Fruit fly (Drosophila melanogaster) whole organism, prepupa: ENCODE measurements around the gene CG32944.

Experiments used
- CG10631 ChIP-seq: fragments of 200-800 bp; sonication (Bioruptor generic); optimal IDR thresholded peaks from 2 replicates; lab custom pipeline; 2016; ENCODE audit warnings: missing biosample characterization, missing genetic modification characterization
- CG11294 ChIP-seq: fragments of 200-800 bp; sonication (Bioruptor generic); IDR thresholded peaks from 2 replicates; pipeline ENCODE4 v1.3.6; 2022; ENCODE audit warnings: missing biosample characterization, missing genetic modification characterization
- CG1621 ChIP-seq: fragments of 200-800 bp; sonication (Bioruptor generic); optimal IDR thresholded peaks from 3 replicates; lab custom pipeline; 2018; ENCODE audit warnings: missing biosample characterization, mild to moderate bottlenecking, missing genetic modification characterization
- CG16779 ChIP-seq: fragments of 200-800 bp; sonication (Bioruptor generic); optimal IDR thresholded peaks from 3 replicates; lab custom pipeline; 2017; ENCODE audit warnings: missing biosample characterization, mild to moderate bottlenecking, missing genetic modification characterization
- CG3032 ChIP-seq: fragments of 200-800 bp; optimal IDR thresholded peaks from 2 replicates; lab custom pipeline; 2019; ENCODE audit warnings: missing biosample characterization, mild to moderate bottlenecking, missing genetic modification characterization, moderate library complexity
- CG34406 ChIP-seq: fragments of 200-800 bp; sonication (Bioruptor generic); optimal IDR thresholded peaks from 3 replicates; lab custom pipeline; 2016; ENCODE audit warnings: missing biosample characterization, missing genetic modification characterization
- CG3919 ChIP-seq: fragments of 200-800 bp; sonication (Bioruptor generic); optimal IDR thresholded peaks from 3 replicates; lab custom pipeline; 2016; ENCODE audit warnings: missing biosample characterization, missing genetic modification characterization
- CG4318 ChIP-seq: fragments of 200-800 bp; sonication (Bioruptor generic); optimal IDR thresholded peaks from 3 replicates; lab custom pipeline; 2017; ENCODE audit warnings: missing biosample characterization, mild to moderate bottlenecking, missing genetic modification characterization
- CG6163 ChIP-seq: fragments of 200-800 bp; sonication (Bioruptor generic); IDR thresholded peaks from 3 replicates; pipeline ENCODE4 v1.3.6; 2022; ENCODE audit warnings: missing biosample characterization, missing genetic modification characterization
- CG6276 ChIP-seq: fragments of 200-800 bp; sonication (Bioruptor generic); optimal IDR thresholded peaks from 2 replicates; lab custom pipeline; 2017; ENCODE audit warnings: missing biosample characterization, mild to moderate bottlenecking, missing genetic modification characterization
- CG6792 ChIP-seq: fragments of 200-800 bp; sonication (Bioruptor generic); optimal IDR thresholded peaks from 3 replicates; lab custom pipeline; 2016; ENCODE audit warnings: missing biosample characterization, missing genetic modification characterization
- CG6808 ChIP-seq: fragments of 200-800 bp; sonication (Bioruptor generic); optimal IDR thresholded peaks from 3 replicates; lab custom pipeline; 2017; ENCODE audit warnings: missing biosample characterization, missing genetic modification characterization, mild to moderate bottlenecking, moderate library complexity, missing genetic modification reagents
- CG8119 ChIP-seq: fragments of 200-800 bp; sonication (Bioruptor generic); IDR thresholded peaks from 3 replicates; pipeline ENCODE4 v1.3.6; 2022; ENCODE audit warnings: missing biosample characterization, missing genetic modification characterization
- CG8319 ChIP-seq: fragments of 200-800 bp; sonication (Bioruptor generic); optimal IDR thresholded peaks from 3 replicates; lab custom pipeline; 2016; ENCODE audit warnings: missing biosample characterization, missing genetic modification characterization
- CG8632 ChIP-seq: fragments of 200-800 bp; sonication (Bioruptor generic); optimal IDR thresholded peaks from 3 replicates; lab custom pipeline; 2016; ENCODE audit warnings: missing biosample characterization, missing genetic modification characterization
- CG9139 ChIP-seq: fragments of 200-800 bp; sonication (Bioruptor generic); optimal IDR thresholded peaks from 3 replicates; lab custom pipeline; 2017; ENCODE audit warnings: missing biosample characterization, mild to moderate bottlenecking, missing genetic modification characterization
- Eip78C ChIP-seq: fragments of 200-800 bp; sonication (Bioruptor generic); peaks from one replicate; lab custom pipeline; 2016; ENCODE audit warnings: missing biosample characterization, missing genetic modification characterization
- Eip93F ChIP-seq: fragments of 200-800 bp; sonication (Bioruptor generic); optimal IDR thresholded peaks from 2 replicates; lab custom pipeline; 2016; ENCODE audit warnings: missing biosample characterization, mild to moderate bottlenecking, missing genetic modification characterization
- Ets21C ChIP-seq: fragments of 200-800 bp; sonication (Bioruptor generic); optimal IDR thresholded peaks from 3 replicates; lab custom pipeline; 2016; ENCODE audit warnings: missing biosample characterization, missing genetic modification characterization
- Hr38 ChIP-seq: sonication (Bioruptor generic); optimal IDR thresholded peaks from 2 replicates; lab custom pipeline; 2016; ENCODE audit warnings: missing biosample characterization, missing genetic modification characterization
- Lpt ChIP-seq: fragments of 200-800 bp; sonication (Bioruptor generic); optimal IDR thresholded peaks from 3 replicates; lab custom pipeline; 2016; ENCODE audit warnings: missing biosample characterization, missing genetic modification characterization
- Met ChIP-seq: fragments of 200-800 bp; sonication (Bioruptor generic); optimal IDR thresholded peaks from 3 replicates; lab custom pipeline; 2016; ENCODE audit warnings: missing biosample characterization, missing genetic modification characterization
- OdsH ChIP-seq: fragments of 200-800 bp; sonication (Bioruptor generic); optimal IDR thresholded peaks from 3 replicates; lab custom pipeline; 2016; ENCODE audit warnings: missing biosample characterization, missing genetic modification characterization
- Smox ChIP-seq: fragments of 200-800 bp; sonication (Bioruptor generic); optimal IDR thresholded peaks from 3 replicates; lab custom pipeline; 2016; ENCODE audit warnings: missing biosample characterization, missing genetic modification characterization
- Sox102F ChIP-seq: fragments of 200-800 bp; sonication (Bioruptor generic); optimal IDR thresholded peaks from 2 replicates; lab custom pipeline; 2016; ENCODE audit warnings: missing biosample characterization, mild to moderate bottlenecking, missing genetic modification characterization
- achi ChIP-seq: fragments of 200-800 bp; sonication (Bioruptor generic); optimal IDR thresholded peaks from 3 replicates; lab custom pipeline; 2016; ENCODE audit warnings: missing biosample characterization, missing genetic modification characterization
- acj6 ChIP-seq: fragments of 200-800 bp; sonication (Bioruptor generic); optimal IDR thresholded peaks from 3 replicates; lab custom pipeline; 2016; ENCODE audit warnings: missing biosample characterization, missing genetic modification characterization
- cyc ChIP-seq: fragments of 200-800 bp; sonication (Bioruptor generic); optimal IDR thresholded peaks from 3 replicates; lab custom pipeline; 2016; ENCODE audit warnings: missing biosample characterization, missing genetic modification characterization
- dac ChIP-seq: fragments of 200-800 bp; sonication (Bioruptor generic); optimal IDR thresholded peaks from 2 replicates; lab custom pipeline; 2017; ENCODE audit warnings: missing biosample characterization, mild to moderate bottlenecking, missing genetic modification characterization
- dsx ChIP-seq: fragments of 200-800 bp; optimal IDR thresholded peaks from 3 replicates; lab custom pipeline; 2019; ENCODE audit warnings: missing biosample characterization, mild to moderate bottlenecking, missing genetic modification characterization, moderate library complexity; ENCODE audit not compliant: poor library complexity, severe bottlenecking
- eg ChIP-seq: fragments of 200-800 bp; sonication (Bioruptor generic); IDR thresholded peaks from 3 replicates; pipeline ENCODE4 v1.3.6; 2022; ENCODE audit warnings: missing biosample characterization, missing genetic modification characterization
- esn ChIP-seq: fragments of 200-800 bp; sonication (Bioruptor generic); optimal IDR thresholded peaks from 2 replicates; lab custom pipeline; 2016; ENCODE audit warnings: missing biosample characterization, mild to moderate bottlenecking, missing genetic modification characterization, moderate library complexity
- fd59A ChIP-seq: fragments of 200-800 bp; sonication (Bioruptor generic); optimal IDR thresholded peaks from 2 replicates; lab custom pipeline; 2017; ENCODE audit warnings: missing biosample characterization, mild to moderate bottlenecking, missing genetic modification characterization, missing genetic modification reagents
- fkh ChIP-seq: fragments of 200-800 bp; sonication (Bioruptor generic); optimal IDR thresholded peaks from 3 replicates; lab custom pipeline; 2017; ENCODE audit warnings: missing biosample characterization, mild to moderate bottlenecking, missing genetic modification characterization, moderate library complexity
- lz ChIP-seq: fragments of 200-800 bp; sonication (Bioruptor generic); optimal IDR thresholded peaks from 3 replicates; lab custom pipeline; 2016; ENCODE audit warnings: missing biosample characterization, missing genetic modification characterization
- net ChIP-seq: fragments of 200-800 bp; sonication (Bioruptor generic); optimal IDR thresholded peaks from 3 replicates; lab custom pipeline; 2016; ENCODE audit warnings: missing biosample characterization, missing genetic modification characterization
- salr ChIP-seq, 2 experiments: fragments of 200-800 bp; sonication (Bioruptor generic); optimal IDR thresholded peaks; 3 replicates each; lab custom pipeline; 2016 to 2018; ENCODE audit warnings: missing biosample characterization in 2 of 2, missing genetic modification characterization in 2 of 2, mild to moderate bottlenecking in 1 of 2
- ss ChIP-seq, 2 experiments: fragments of 200-800 bp; sonication (Bioruptor generic); optimal IDR thresholded peaks; 2 replicates in 1 of 2; 3 replicates in 1 of 2; lab custom pipeline; 2017 to 2018; ENCODE audit warnings: mild to moderate bottlenecking in 2 of 2, missing biosample characterization in 2 of 2, missing genetic modification characterization in 2 of 2, moderate library complexity in 1 of 2
- svp ChIP-seq: fragments of 200-800 bp; sonication (Bioruptor generic); peaks from one replicate; lab custom pipeline; 2016; ENCODE audit warnings: missing biosample characterization, missing genetic modification characterization
- topi ChIP-seq: fragments of 200-800 bp; sonication (Bioruptor generic); optimal IDR thresholded peaks from 3 replicates; lab custom pipeline; 2016; ENCODE audit warnings: missing biosample characterization, missing genetic modification characterization
- vri ChIP-seq: fragments of 200-800 bp; sonication (Bioruptor generic); optimal IDR thresholded peaks from 3 replicates; lab custom pipeline; 2016; ENCODE audit warnings: missing biosample characterization, mild to moderate bottlenecking, missing genetic modification characterization

Gene CG32944

dm6 chr3R:4403706-4404392 is 15.5 kb downstream of the CG32944 start (continued):
- peak; percentile 26 for TF ChIP-seq CG6276 (GFP tag; lab: Kevin White, UChicago)
- TF ChIP-seq Smox, result peak; percentile 47
- no peak for TF ChIP-seq CG11294
- no peak for TF ChIP-seq Lpt
- TF ChIP-seq fd59A (GFP tag; lab: Kevin White, UChicago), result no peak
- no peak for TF ChIP-seq CG8632 (GFP tag; lab: Kevin White, UChicago)
- TF ChIP-seq Ets21C (GFP tag; lab: Kevin White, UChicago), result peak; percentile 45
- peak; percentile 35 for TF ChIP-seq CG34406 (GFP tag; lab: Kevin White, UChicago)
- TF ChIP-seq ss (GFP tag; optimal IDR thresholded peaks at IDR 0.05; lab: Kevin White, UChicago), result peak; percentile 29 to 36
- TF ChIP-seq CG8319 (GFP tag; lab: Kevin White, UChicago), result no peak
- no peak for TF ChIP-seq CG1621 (tag; lab: Kevin White, UChicago)
- no peak for TF ChIP-seq CG4318 (GFP tag; lab: Kevin White, UChicago)
- peak; percentile 49 for TF ChIP-seq CG6792
- TF ChIP-seq dsx, result peak; percentile 32
- TF ChIP-seq cyc (GFP tag; lab: Kevin White, UChicago), result peak; percentile 43
- no peak for TF ChIP-seq CG16779 (tag; lab: Kevin White, UChicago)
- peak; percentile 28 for TF ChIP-seq lz

dm6 chr3R:4402884-4403705 is 16.3 kb downstream of the CG32944 start, which contains the start of gene lost:
Gene lost (plus strand): TSS chr3R:4403076.
- TF ChIP-seq CG8632 (GFP tag; lab: Kevin White, UChicago), result no peak
- TF ChIP-seq Met, result peak; percentile 26
- peak; percentile 49 for TF ChIP-seq dsx
- peak; percentile 51; the same call in 1 of the 3 replicates for TF ChIP-seq eg (GFP tag; lab: Robert Waterston, UW)
- TF ChIP-seq CG10631 (GFP tag; lab: Kevin White, UChicago), result peak; percentile 21
- no peak for TF ChIP-seq acj6
- peak; percentile 17 for TF ChIP-seq esn (GFP tag; lab: Kevin White, UChicago)
- 0 out of 3 replicates have a peak, but pooled peaks have one; percentile 27 for TF ChIP-seq CG8119 (GFP tag; lab: Robert Waterston, UW)
- no peak for TF ChIP-seq CG6808
- peak; percentile 92 for TF ChIP-seq svp
- peak; percentile 7 for TF ChIP-seq CG9139
- TF ChIP-seq CG16779 (tag; lab: Kevin White, UChicago), result peak; percentile 7
- peak; percentile 27 for TF ChIP-seq CG1621 (tag; lab: Kevin White, UChicago)
- peak; percentile 22 for TF ChIP-seq topi (GFP tag; lab: Kevin White, UChicago)
- peak; percentile 99 for TF ChIP-seq achi
- TF ChIP-seq fkh (GFP tag; lab: Kevin White, UChicago), result peak; percentile 64
- no peak for TF ChIP-seq Hr38
- peak; percentile 15 for TF ChIP-seq Eip93F
- TF ChIP-seq vri (GFP tag; lab: Kevin White, UChicago), result peak; percentile 8
- TF ChIP-seq lz, result peak; percentile 35
- TF ChIP-seq OdsH (GFP tag; lab: Kevin White, UChicago), result no peak
- peak; percentile 59; the same call in 2 of the 3 replicates for TF ChIP-seq CG6163 (GFP tag; lab: Robert Waterston, UW)
- peak; percentile 65 for TF ChIP-seq Eip78C

dm6 chr3R:4401977-4402589 is 17.3 kb downstream of the CG32944 start, which contains the start of gene CG9853:
Gene CG9853 (minus strand): TSS chr3R:4402027.
- no peak for TF ChIP-seq CG16779 (tag; lab: Kevin White, UChicago)
- no peak for TF ChIP-seq Ets21C (GFP tag; lab: Kevin White, UChicago)
- TF ChIP-seq lz, result no peak
- TF ChIP-seq net, result no peak
- no peak for TF ChIP-seq CG9139
- TF ChIP-seq CG3919 (GFP tag; lab: Kevin White, UChicago), result no peak
- TF ChIP-seq esn (GFP tag; lab: Kevin White, UChicago), result no peak
- TF ChIP-seq CG10631 (GFP tag; lab: Kevin White, UChicago), result no peak
- no peak for TF ChIP-seq salr (GFP tag; optimal IDR thresholded peaks at IDR 0.05; lab: Kevin White, UChicago)
- TF ChIP-seq Eip78C, result no peak
- TF ChIP-seq dac (GFP tag; lab: Kevin White, UChicago), result no peak
- no peak for TF ChIP-seq CG6163 (GFP tag; lab: Robert Waterston, UW)
- TF ChIP-seq Sox102F (GFP tag; lab: Kevin White, UChicago), result no peak
- TF ChIP-seq CG3032 (tag; lab: Kevin White, UChicago), result no peak
